Worm (Caenorhabditis elegans) whole organism, late embryonic: Measurements from ENCODE around the gene npp-18.

Experiments used
- ama-1 ChIP-seq: fragments of 150-350 bp; optimal IDR thresholded peaks from 2 replicates; lab custom pipeline; 2014
- ceh-14 ChIP-seq: sonication (generic microtip); optimal IDR thresholded peaks from 2 replicates; lab custom pipeline; 2016; ENCODE audit warnings: missing genotype, missing genetic modification characterization, missing compliant biosample characterization
- ceh-31 ChIP-seq: sonication (generic microtip); optimal IDR thresholded peaks from 2 replicates; lab custom pipeline; 2016; ENCODE audit warnings: missing genetic modification characterization, missing compliant biosample characterization
- ceh-6 ChIP-seq: fragments of 200-800 bp; sonication (Bioruptor generic); optimal IDR thresholded peaks from 2 replicates; lab custom pipeline; 2018; ENCODE audit warnings: mild to moderate bottlenecking, missing genetic modification characterization, missing compliant biosample characterization
- ceh-9 ChIP-seq: sonication (generic microtip); optimal IDR thresholded peaks from 2 replicates; lab custom pipeline; 2016; ENCODE audit warnings: mild to moderate bottlenecking, missing genetic modification characterization, inconsistent platforms, missing compliant biosample characterization
- hlh-6 ChIP-seq: sonication (generic microtip); optimal IDR thresholded peaks from 2 replicates; lab custom pipeline; 2016; ENCODE audit warnings: missing genotype, missing genetic modification characterization, missing compliant biosample characterization
- hlh-8 ChIP-seq: sonication (generic microtip); optimal IDR thresholded peaks from 2 replicates; lab custom pipeline; 2016; ENCODE audit warnings: missing genotype, missing genetic modification characterization, missing compliant biosample characterization
- nhr-232 ChIP-seq: sonication (generic microtip); optimal IDR thresholded peaks from 2 replicates; lab custom pipeline; 2016; ENCODE audit warnings: missing genetic modification characterization, missing compliant biosample characterization
- pqm-1 ChIP-seq: sonication (generic microtip); optimal IDR thresholded peaks from 2 replicates; lab custom pipeline; 2016; ENCODE audit warnings: missing genetic modification characterization, missing compliant biosample characterization
- ref-2 ChIP-seq: sonication (generic microtip); optimal IDR thresholded peaks from 2 replicates; lab custom pipeline; 2016; ENCODE audit warnings: missing genetic modification characterization, missing compliant biosample characterization
- sdc-2 ChIP-seq: sonication (generic microtip); optimal IDR thresholded peaks from 2 replicates; lab custom pipeline; 2016; ENCODE audit warnings: missing genotype, missing genetic modification characterization, missing compliant biosample characterization
- tbx-2 ChIP-seq: sonication (generic microtip); optimal IDR thresholded peaks from 2 replicates; lab custom pipeline; 2016; ENCODE audit warnings: missing genetic modification characterization, missing compliant biosample characterization
- unc-55 ChIP-seq: sonication (generic microtip); optimal IDR thresholded peaks from 2 replicates; lab custom pipeline; 2017; ENCODE audit warnings: missing biosample characterization, missing genetic modification reagents, missing genetic modification characterization

DNA sequence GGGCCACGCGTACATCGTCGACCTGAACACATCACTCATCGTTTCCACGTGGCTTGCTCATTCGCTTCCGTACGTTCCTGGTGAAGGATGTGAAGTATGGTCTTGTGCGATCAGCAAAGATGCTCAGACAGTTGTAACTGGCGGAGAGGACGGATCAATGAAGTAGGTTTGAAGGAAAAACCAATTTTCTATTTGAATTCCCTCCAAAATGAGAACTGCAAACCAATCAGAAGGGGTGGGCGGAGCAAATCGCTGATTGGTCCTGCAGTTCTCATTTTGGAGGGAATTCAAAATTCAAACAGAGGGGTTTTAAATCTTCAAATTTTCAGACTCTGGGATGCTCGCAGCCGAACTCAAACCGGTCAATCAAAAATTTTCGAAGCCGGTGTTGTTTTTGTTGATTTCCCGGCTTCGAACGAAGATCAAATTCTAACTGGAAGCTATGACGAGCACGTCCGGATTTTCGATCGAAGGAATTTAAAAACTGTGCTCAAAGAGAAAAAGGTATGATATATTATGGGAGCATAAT lies 20.8 kb downstream of the npp-18 start:
- no peak for TF ChIP-seq hlh-6 (tag; lab: Kevin White, UChicago)
- TF ChIP-seq sdc-2 (tag; lab: Kevin White, UChicago) = no peak
- TF ChIP-seq hlh-8 (tag; lab: Kevin White, UChicago) = no peak
- no peak for TF ChIP-seq ceh-9 (tag; lab: Kevin White, UChicago)
- TF ChIP-seq ceh-6 (GFP tag; lab: Kevin White, UChicago) = no peak
- no peak for TF ChIP-seq ama-1
- TF ChIP-seq pqm-1 (tag; lab: Kevin White, UChicago) = no peak
- TF ChIP-seq ref-2 (tag; lab: Kevin White, UChicago) = no peak
- TF ChIP-seq ceh-14 = no peak
- TF ChIP-seq ceh-31 (tag; lab: Kevin White, UChicago) = no peak
- no peak for TF ChIP-seq unc-55
- no peak for TF ChIP-seq nhr-232 (tag; lab: Kevin White, UChicago)
- no peak for TF ChIP-seq tbx-2 (tag; lab: Kevin White, UChicago)
